Worm (Caenorhabditis elegans): ENCODE measurements around the gene sra-13.

sra-13 gene

ce11 chrII:8407491-8407890, at the start of gene sra-13:
sra-13 (plus strand) TSS chrII:8407685.
- no peak for TF ChIP-seq mes-4 (tag; optimal IDR thresholded peaks at IDR 0.05)
- no peak for TF ChIP-seq F37B4.10 (GFP tag; IDR thresholded peaks at IDR 0.05)
- no peak for TF ChIP-seq ekl-4 (GFP tag; IDR thresholded peaks at IDR 0.05)
- TF ChIP-seq F57A8.1 (GFP tag; optimal IDR thresholded peaks at IDR 0.05) = no peak
- no peak for TF ChIP-seq D2030.7 (GFP tag; IDR thresholded peaks at IDR 0.05)
- no peak for TF ChIP-seq rec-8 (tag; optimal IDR thresholded peaks at IDR 0.05)
- no peak for TF ChIP-seq Y79H2A.3 (GFP tag; conservative IDR thresholded peaks at IDR 0.05)
- TF ChIP-seq hlh-12 (tag; optimal IDR thresholded peaks at IDR 0.05) = no peak
- no peak for TF ChIP-seq madf-6 (GFP tag; IDR thresholded peaks at IDR 0.05)
- TF ChIP-seq C17E4.6 (GFP tag; IDR thresholded peaks at IDR 0.05) = no peak

- peak; percentile 22 for TF ChIP-seq dpff-1 (tag; optimal IDR thresholded peaks at IDR 0.05)
- TF ChIP-seq egrh-3 (GFP tag; IDR thresholded peaks at IDR 0.05) = peak; percentile 80; the same call in 1 of the 2 replicates
- no peak for TF ChIP-seq ets-4 (GFP tag; optimal IDR thresholded peaks at IDR 0.05)
- peak; percentile 75 for TF ChIP-seq zfh-2 (GFP tag; conservative IDR thresholded peaks at IDR 0.05)
- no peak for TF ChIP-seq attf-6 (GFP tag; IDR thresholded peaks at IDR 0.05)
Measured at ce11 chrII:8358466-8358865, 49.0 kb upstream of the sra-13 start.

- no peak for TF ChIP-seq F37B4.10 (GFP tag; IDR thresholded peaks at IDR 0.05)
- no peak for TF ChIP-seq nhr-179 (tag; optimal IDR thresholded peaks at IDR 0.05)
- no peak for TF ChIP-seq egrh-3 (GFP tag; IDR thresholded peaks at IDR 0.05)
- no peak for TF ChIP-seq hlh-12 (tag; optimal IDR thresholded peaks at IDR 0.05)
- TF ChIP-seq snpc-3.4 (tag; optimal IDR thresholded peaks at IDR 0.05) = no peak
- no peak for TF ChIP-seq him-1 (tag; optimal IDR thresholded peaks at IDR 0.05)
- no peak for TF ChIP-seq rpc-1 (optimal IDR thresholded peaks at IDR 0.05)
- TF ChIP-seq rpc-1 (tag; optimal IDR thresholded peaks at IDR 0.05) = no peak
- no peak for TF ChIP-seq cebp-1 (GFP tag; IDR thresholded peaks at IDR 0.05)
- no peak for TF ChIP-seq cebp-1 (tag; optimal IDR thresholded peaks at IDR 0.05)
- TF ChIP-seq die-1 (tag; optimal IDR thresholded peaks at IDR 0.05) = no peak
Measured at ce11 chrII:8359350-8359749, 48.1 kb upstream of the sra-13 start, which contains the start of gene col-77. col-77 (minus strand) TSS chrII:8359381.

ce11 chrII:8360453-8360852, 47.0 kb upstream of the sra-13 start, which contains the start of gene M195.2:
M195.2 (plus strand) TSS chrII:8360753.
- TF ChIP-seq lin-35 (GFP tag; optimal IDR thresholded peaks at IDR 0.05) (no peak), madf-6 (GFP tag; IDR thresholded peaks at IDR 0.05) (no peak), pha-4 (tag; optimal IDR thresholded peaks at IDR 0.05) (no peak), tbx-9 (tag; optimal IDR thresholded peaks at IDR 0.05; ENCODE audit: borderline replicate concordance) (no peak), T26A5.8 (tag; optimal IDR thresholded peaks at IDR 0.05) (no peak), nhr-90 (tag; optimal IDR thresholded peaks at IDR 0.05) (no peak), F57C9.4 (tag; optimal IDR thresholded peaks at IDR 0.05) (no peak)

ce11 chrII:8369059-8369458, 38.4 kb upstream of the sra-13 start, which contains the start of gene amt-3:
amt-3 (minus strand) TSS chrII:8369159.
- TF ChIP-seq Y56A3A.18 (GFP tag; IDR thresholded peaks at IDR 0.05) (no peak), chd-7 (tag; optimal IDR thresholded peaks at IDR 0.05) (no peak), unc-130 (GFP tag; optimal IDR thresholded peaks at IDR 0.05) (no peak), lsl-1 (GFP tag; optimal IDR thresholded peaks at IDR 0.05) (no peak)

Measured in whole organism, young adult.